Fruit fly (Drosophila melanogaster) whole organism, prepupa: ENCODE data around the gene Mpi.
A peak's percentile ranks its signal among the peaks of the same experiment; 100 is the strongest.

Source experiments
- Blimp-1 ChIP-seq: fragments of 200-800 bp; sonication (Bioruptor generic); optimal IDR thresholded peaks from 3 replicates; lab custom pipeline; 2017; ENCODE audit warnings: missing biosample characterization, missing genetic modification characterization, mild to moderate bottlenecking, moderate library complexity, missing genetic modification reagents
- CG10669 ChIP-seq: fragments of 200-800 bp; sonication (Bioruptor generic); optimal IDR thresholded peaks from 3 replicates; lab custom pipeline; 2018; ENCODE audit warnings: missing biosample characterization, mild to moderate bottlenecking, missing genetic modification characterization, moderate library complexity
- CG11294 ChIP-seq: fragments of 200-800 bp; sonication (Bioruptor generic); IDR thresholded peaks from 2 replicates; pipeline ENCODE4 v1.3.6; 2022; ENCODE audit warnings: missing biosample characterization, missing genetic modification characterization
- CG15336 ChIP-seq: fragments of 200-800 bp; sonication (Bioruptor generic); IDR thresholded peaks from 2 replicates; pipeline ENCODE4 v1.3.6; 2022; ENCODE audit warnings: missing biosample characterization, missing genetic modification characterization
- CG1621 ChIP-seq: fragments of 200-800 bp; sonication (Bioruptor generic); optimal IDR thresholded peaks from 3 replicates; lab custom pipeline; 2018; ENCODE audit warnings: missing biosample characterization, mild to moderate bottlenecking, missing genetic modification characterization
- CG3032 ChIP-seq: fragments of 200-800 bp; optimal IDR thresholded peaks from 2 replicates; lab custom pipeline; 2019; ENCODE audit warnings: missing biosample characterization, mild to moderate bottlenecking, missing genetic modification characterization, moderate library complexity
- CG31627 ChIP-seq: fragments of 200-800 bp; sonication (Bioruptor generic); optimal IDR thresholded peaks from 3 replicates; lab custom pipeline; 2016; ENCODE audit warnings: missing biosample characterization, missing genetic modification characterization
- CG34406 ChIP-seq: fragments of 200-800 bp; sonication (Bioruptor generic); optimal IDR thresholded peaks from 3 replicates; lab custom pipeline; 2016; ENCODE audit warnings: missing biosample characterization, missing genetic modification characterization
- CG6792 ChIP-seq: fragments of 200-800 bp; sonication (Bioruptor generic); optimal IDR thresholded peaks from 3 replicates; lab custom pipeline; 2016; ENCODE audit warnings: missing biosample characterization, missing genetic modification characterization
- CG6808 ChIP-seq: fragments of 200-800 bp; sonication (Bioruptor generic); optimal IDR thresholded peaks from 3 replicates; lab custom pipeline; 2017; ENCODE audit warnings: missing biosample characterization, missing genetic modification characterization, mild to moderate bottlenecking, moderate library complexity, missing genetic modification reagents
- CG6854 ChIP-seq: fragments of 200-800 bp; sonication (Bioruptor generic); optimal IDR thresholded peaks from 2 replicates; lab custom pipeline; 2017; ENCODE audit warnings: missing biosample characterization, mild to moderate bottlenecking, missing genetic modification characterization
- CG8119 ChIP-seq: fragments of 200-800 bp; sonication (Bioruptor generic); IDR thresholded peaks from 3 replicates; pipeline ENCODE4 v1.3.6; 2022; ENCODE audit warnings: missing biosample characterization, missing genetic modification characterization
- CG8632 ChIP-seq: fragments of 200-800 bp; sonication (Bioruptor generic); optimal IDR thresholded peaks from 3 replicates; lab custom pipeline; 2016; ENCODE audit warnings: missing biosample characterization, missing genetic modification characterization
- CG9139 ChIP-seq: fragments of 200-800 bp; sonication (Bioruptor generic); optimal IDR thresholded peaks from 3 replicates; lab custom pipeline; 2017; ENCODE audit warnings: missing biosample characterization, mild to moderate bottlenecking, missing genetic modification characterization
- Eip78C ChIP-seq: fragments of 200-800 bp; sonication (Bioruptor generic); peaks from one replicate; lab custom pipeline; 2016; ENCODE audit warnings: missing biosample characterization, missing genetic modification characterization
- Eip93F ChIP-seq: fragments of 200-800 bp; sonication (Bioruptor generic); optimal IDR thresholded peaks from 2 replicates; lab custom pipeline; 2016; ENCODE audit warnings: missing biosample characterization, mild to moderate bottlenecking, missing genetic modification characterization
- Ets96B ChIP-seq: fragments of 200-800 bp; optimal IDR thresholded peaks from 2 replicates; lab custom pipeline; 2019; ENCODE audit warnings: missing biosample characterization, mild to moderate bottlenecking, missing genetic modification characterization, moderate library complexity
- Gug ChIP-seq: fragments of 200-800 bp; sonication (Bioruptor generic); IDR thresholded peaks from 2 replicates; pipeline ENCODE4 v1.3.6; 2022; ENCODE audit warnings: missing biosample characterization, missing genetic modification characterization
- Lpt ChIP-seq: fragments of 200-800 bp; sonication (Bioruptor generic); optimal IDR thresholded peaks from 3 replicates; lab custom pipeline; 2016; ENCODE audit warnings: missing biosample characterization, missing genetic modification characterization
- OdsH ChIP-seq: fragments of 200-800 bp; sonication (Bioruptor generic); optimal IDR thresholded peaks from 3 replicates; lab custom pipeline; 2016; ENCODE audit warnings: missing biosample characterization, missing genetic modification characterization
- Smox ChIP-seq: fragments of 200-800 bp; sonication (Bioruptor generic); optimal IDR thresholded peaks from 3 replicates; lab custom pipeline; 2016; ENCODE audit warnings: missing biosample characterization, missing genetic modification characterization
- Sox102F ChIP-seq: fragments of 200-800 bp; sonication (Bioruptor generic); optimal IDR thresholded peaks from 2 replicates; lab custom pipeline; 2016; ENCODE audit warnings: missing biosample characterization, mild to moderate bottlenecking, missing genetic modification characterization
- Sox14 ChIP-seq: fragments of 200-800 bp; sonication (Bioruptor generic); optimal IDR thresholded peaks from 3 replicates; lab custom pipeline; 2016; ENCODE audit warnings: missing biosample characterization, missing genetic modification characterization
- cyc ChIP-seq: fragments of 200-800 bp; sonication (Bioruptor generic); optimal IDR thresholded peaks from 3 replicates; lab custom pipeline; 2016; ENCODE audit warnings: missing biosample characterization, missing genetic modification characterization
- dsx ChIP-seq: fragments of 200-800 bp; optimal IDR thresholded peaks from 3 replicates; lab custom pipeline; 2019; ENCODE audit warnings: missing biosample characterization, mild to moderate bottlenecking, missing genetic modification characterization, moderate library complexity; ENCODE audit not compliant: poor library complexity, severe bottlenecking
- eg ChIP-seq: fragments of 200-800 bp; sonication (Bioruptor generic); IDR thresholded peaks from 3 replicates; pipeline ENCODE4 v1.3.6; 2022; ENCODE audit warnings: missing biosample characterization, missing genetic modification characterization
- esn ChIP-seq: fragments of 200-800 bp; sonication (Bioruptor generic); optimal IDR thresholded peaks from 2 replicates; lab custom pipeline; 2016; ENCODE audit warnings: missing biosample characterization, mild to moderate bottlenecking, missing genetic modification characterization, moderate library complexity
- lz ChIP-seq: fragments of 200-800 bp; sonication (Bioruptor generic); optimal IDR thresholded peaks from 3 replicates; lab custom pipeline; 2016; ENCODE audit warnings: missing biosample characterization, missing genetic modification characterization
- net ChIP-seq: fragments of 200-800 bp; sonication (Bioruptor generic); optimal IDR thresholded peaks from 3 replicates; lab custom pipeline; 2016; ENCODE audit warnings: missing biosample characterization, missing genetic modification characterization
- pdm3 ChIP-seq: fragments of 200-800 bp; sonication (Bioruptor generic); optimal IDR thresholded peaks from 3 replicates; lab custom pipeline; 2016; ENCODE audit warnings: missing biosample characterization, missing genetic modification characterization
- spab ChIP-seq: fragments of 200-800 bp; sonication (Bioruptor generic); optimal IDR thresholded peaks from 2 replicates; lab custom pipeline; 2017; ENCODE audit warnings: missing biosample characterization, mild to moderate bottlenecking, missing genetic modification characterization, missing genetic modification reagents
- ss ChIP-seq, 2 experiments: fragments of 200-800 bp; sonication (Bioruptor generic); optimal IDR thresholded peaks; 2 replicates in 1 of 2; 3 replicates in 1 of 2; lab custom pipeline; 2017 to 2018; ENCODE audit warnings: mild to moderate bottlenecking in 2 of 2, missing biosample characterization in 2 of 2, missing genetic modification characterization in 2 of 2, moderate library complexity in 1 of 2
- vri ChIP-seq: fragments of 200-800 bp; sonication (Bioruptor generic); optimal IDR thresholded peaks from 3 replicates; lab custom pipeline; 2016; ENCODE audit warnings: missing biosample characterization, mild to moderate bottlenecking, missing genetic modification characterization

Gene Mpi

DNA sequence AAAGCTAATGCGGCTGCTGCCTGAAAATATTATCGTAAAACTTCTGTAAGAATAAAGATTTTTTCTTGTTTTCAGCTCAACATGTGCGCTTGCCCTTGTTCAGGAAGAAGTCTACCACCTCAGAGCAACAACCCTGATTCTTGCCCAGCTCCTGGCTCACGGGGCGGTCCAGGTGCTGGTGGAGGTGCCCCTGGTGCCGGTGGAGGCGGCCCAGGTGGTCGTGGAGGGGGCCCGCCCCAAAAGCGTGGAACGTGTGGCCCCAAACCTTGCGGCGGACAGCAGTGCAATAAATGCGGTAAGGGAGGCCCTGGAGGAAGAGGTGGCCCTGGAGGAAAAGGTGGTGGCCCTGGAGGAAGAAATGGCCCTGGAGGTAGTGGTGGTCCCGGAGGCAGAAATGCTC is 15.4 kb upstream of the Mpi start:
- TF ChIP-seq CG11294 (GFP tag; lab: Robert Waterston, UW) = no peak
- no peak for TF ChIP-seq CG9139 (GFP tag; lab: Kevin White, UChicago)
- TF ChIP-seq Blimp-1 (GFP tag; lab: Kevin White, UChicago) = no peak
- TF ChIP-seq Sox14 (GFP tag; lab: Kevin White, UChicago) = no peak
- TF ChIP-seq net (GFP tag; lab: Kevin White, UChicago) = no peak
- no peak for TF ChIP-seq CG34406 (GFP tag; lab: Kevin White, UChicago)
- no peak for TF ChIP-seq Sox102F
- no peak for TF ChIP-seq CG8632 (GFP tag; lab: Kevin White, UChicago)
- no peak for TF ChIP-seq Gug (GFP tag; lab: Robert Waterston, UW)

DNA sequence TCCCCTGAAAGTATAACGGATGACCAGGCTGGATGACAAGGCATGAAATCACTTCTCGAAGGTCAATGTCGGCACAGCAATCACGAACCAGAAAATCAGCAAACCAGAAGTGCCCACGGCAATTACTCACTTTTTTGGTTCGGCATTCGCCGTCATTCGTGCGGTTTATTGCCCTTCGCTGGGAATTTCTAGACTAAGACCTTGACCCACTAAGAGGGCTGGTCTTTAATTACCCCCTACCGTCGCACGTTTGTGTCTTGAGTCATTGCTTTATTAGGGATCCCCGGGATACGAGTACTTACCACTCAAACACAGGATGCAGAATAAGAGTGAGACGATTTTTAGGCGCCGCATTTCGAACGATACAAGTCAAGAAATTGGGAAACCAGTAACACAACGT is 14.0 kb upstream of the Mpi start:
- TF ChIP-seq ss (GFP tag; optimal IDR thresholded peaks at IDR 0.05; lab: Kevin White, UChicago) (no peak), Smox (GFP tag; lab: Kevin White, UChicago) (no peak)

DNA sequence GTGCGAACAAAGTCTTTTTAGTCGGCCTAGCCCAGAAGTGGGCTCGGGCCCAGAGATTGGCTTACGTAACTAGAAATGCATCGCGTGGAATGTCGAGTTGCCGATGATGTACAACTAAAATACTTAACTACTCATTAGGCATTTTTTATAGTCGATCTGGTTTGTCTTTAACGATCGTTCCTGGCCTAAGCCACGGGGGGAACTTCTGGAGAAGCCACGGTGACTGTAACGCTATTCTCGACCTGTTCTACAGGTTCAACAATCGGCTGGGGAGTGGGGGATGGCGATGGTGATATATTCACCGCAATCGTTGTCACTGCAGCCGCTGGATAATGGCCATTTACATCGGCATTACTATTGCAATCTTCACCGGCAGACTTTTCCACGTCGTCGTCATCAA is 13.2 kb upstream of the Mpi start, which contains the start of gene CG34409:
Gene CG34409 (minus strand): TSS at position 101 of the 400 bp plus-strand sequence.
- TF ChIP-seq Eip78C (GFP tag; lab: Kevin White, UChicago) (peak; percentile 19), CG11294 (GFP tag; lab: Robert Waterston, UW) (no peak)

DNA sequence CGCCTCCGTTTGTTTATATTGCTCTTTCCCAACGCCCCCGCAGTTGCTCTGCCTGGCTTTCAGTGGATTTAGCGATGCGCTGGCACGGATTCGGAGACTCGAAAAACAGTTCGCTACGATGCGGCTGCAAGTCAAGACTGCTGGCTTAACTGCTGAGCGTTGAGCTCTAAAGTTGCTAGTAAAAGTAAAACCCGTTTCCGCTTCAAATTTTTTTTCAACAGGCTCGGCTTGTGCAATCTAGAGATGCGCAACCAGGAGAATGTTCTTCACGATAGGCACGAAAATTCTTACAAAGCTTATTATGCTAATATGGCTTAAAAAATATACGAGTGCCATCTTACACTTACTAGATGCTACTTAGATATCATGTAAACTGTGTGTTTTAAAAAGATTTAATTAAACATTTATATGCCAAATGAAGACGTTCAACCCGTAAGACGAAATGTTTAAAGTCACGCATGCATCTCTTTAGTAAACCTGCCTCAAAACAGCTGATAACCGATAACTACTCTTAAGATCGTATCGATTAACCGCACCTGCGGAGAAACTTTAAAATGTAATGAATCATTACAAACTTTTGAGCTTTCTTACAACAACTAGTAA is 12.0 kb upstream of the Mpi start, which contains the start of gene CG12948:
Gene CG12948 (minus strand): TSS at position 473 of the 603 bp plus-strand sequence.
- TF ChIP-seq CG1621 (tag; lab: Kevin White, UChicago) (peak; percentile 50), CG6792 (peak; percentile 49), esn (GFP tag; lab: Kevin White, UChicago) (peak; percentile 80), OdsH (GFP tag; lab: Kevin White, UChicago) (no peak), CG15336 (GFP tag; lab: Robert Waterston, UW) (no peak; the same call in 1 of the 2 replicates), spab (no peak), CG6808 (no peak), CG3032 (tag; lab: Kevin White, UChicago) (peak; percentile 64), Ets96B (tag; lab: Kevin White, UChicago) (no peak), CG6854 (peak; percentile 69), Lpt (GFP tag; lab: Kevin White, UChicago) (peak; percentile 51), Eip78C (GFP tag; lab: Kevin White, UChicago) (peak; percentile 86), lz (peak; percentile 67), CG8119 (GFP tag; lab: Robert Waterston, UW) (peak; percentile 48; the same call in 1 of the 3 replicates), net (GFP tag; lab: Kevin White, UChicago) (no peak), CG31627 (GFP tag; lab: Kevin White, UChicago) (peak; percentile 60), Gug (GFP tag; lab: Robert Waterston, UW) (0 out of 2 replicates have a peak, but pooled peaks have one; percentile 14), pdm3 (GFP tag; lab: Kevin White, UChicago) (no peak), Blimp-1 (GFP tag; lab: Kevin White, UChicago) (peak; percentile 45), Eip93F (GFP tag; lab: Kevin White, UChicago) (peak; percentile 39), CG11294 (GFP tag; lab: Robert Waterston, UW) (no peak), eg (GFP tag; lab: Robert Waterston, UW) (peak; percentile 47; the same call in 2 of the 3 replicates)

DNA sequence ATGACTTTTGCATAAGTTTGCCTTT is 11.7 kb upstream of the Mpi start, which contains the start of gene PpD3:
Gene PpD3 (plus strand): TSS at position 1 of the 25 bp plus-strand sequence.
- no peak for TF ChIP-seq CG3032 (tag; lab: Kevin White, UChicago)
- TF ChIP-seq CG10669 (GFP tag; lab: Kevin White, UChicago) = no peak
- TF ChIP-seq vri (GFP tag; lab: Kevin White, UChicago) = no peak
- no peak for TF ChIP-seq dsx
- no peak for TF ChIP-seq cyc
- TF ChIP-seq CG6808 = no peak
- no peak for TF ChIP-seq eg (GFP tag; lab: Robert Waterston, UW)
- TF ChIP-seq CG8119 (GFP tag; lab: Robert Waterston, UW) = no peak
- TF ChIP-seq CG31627 (GFP tag; lab: Kevin White, UChicago) = no peak
- TF ChIP-seq, all 60 proteins: peak for 0
